Fruit fly (Drosophila melanogaster): ENCODE measurements around the gene CG31673.
A peak's percentile ranks its signal among the peaks of the same experiment; 100 is the strongest.

CG31673 gene

DNA sequence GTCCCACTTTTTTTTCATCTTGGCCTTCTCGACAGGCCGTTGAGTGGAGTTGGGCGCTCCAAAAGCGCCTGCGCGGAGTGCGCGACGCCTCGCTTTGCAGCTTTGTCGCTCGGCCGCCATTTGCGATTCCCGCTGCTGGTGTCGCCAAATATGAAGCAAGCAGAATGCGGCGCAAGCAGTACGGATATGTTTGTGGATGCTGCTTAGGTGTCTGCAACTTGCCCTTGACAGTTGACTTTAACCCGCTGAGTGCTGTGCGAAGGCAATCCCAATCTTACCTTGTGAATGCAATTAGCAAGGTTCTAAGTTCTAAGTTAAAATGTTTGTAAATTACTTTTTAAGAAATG, 7.4 kb upstream of the CG31673 start (continued):
- TF ChIP-seq Gug (GFP tag; IDR thresholded peaks at IDR 0.05) (no peak), Hr4 (GFP tag; optimal IDR thresholded peaks at IDR 0.05) (no peak), net (GFP tag; optimal IDR thresholded peaks at IDR 0.05) (no peak), CG6792 (GFP tag; optimal IDR thresholded peaks at IDR 0.05) (no peak), fkh (GFP tag; optimal IDR thresholded peaks at IDR 0.05) (no peak), Eip93F (GFP tag; optimal IDR thresholded peaks at IDR 0.05) (no peak), CG16779 (tag; optimal IDR thresholded peaks at IDR 0.05) (no peak), Smox (GFP tag; optimal IDR thresholded peaks at IDR 0.05) (peak; percentile 10)

DNA sequence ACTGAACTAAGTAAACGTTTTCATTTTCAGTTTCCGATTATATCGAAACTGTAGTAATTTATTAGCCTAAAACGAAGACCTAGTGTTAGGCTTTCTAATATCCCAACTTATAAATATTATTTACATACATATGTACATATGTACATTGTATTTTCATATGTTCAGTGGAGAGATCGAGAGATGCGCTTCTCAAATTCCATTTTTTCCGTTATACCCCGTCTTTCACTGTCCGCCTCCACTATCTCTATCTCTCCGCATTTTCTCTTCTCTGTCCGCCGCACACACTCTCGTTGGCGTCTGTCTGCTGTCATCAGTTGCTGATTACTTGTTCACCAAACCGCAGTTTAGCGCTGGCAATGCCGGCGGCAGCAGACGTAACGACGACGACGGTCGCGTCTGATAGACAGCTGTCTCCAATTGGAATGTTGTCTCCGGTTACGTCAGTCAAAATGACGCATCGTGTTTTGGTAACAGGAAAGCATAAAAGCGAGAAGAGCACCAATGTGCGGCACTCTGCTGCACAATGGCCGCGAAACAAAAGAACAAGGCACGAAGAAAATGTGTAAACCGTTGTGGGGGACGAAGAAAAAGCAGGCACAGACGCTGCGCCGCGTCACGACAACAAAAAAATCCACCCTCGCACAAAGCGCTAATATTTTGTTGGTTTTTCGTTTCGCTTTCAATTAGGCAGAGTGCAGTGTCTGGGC, 6.8 kb upstream of the CG31673 start, which contains the start of gene CG9331:
TSS of gene CG9331 (plus strand) at position 340 of the 707 bp plus-strand sequence.
- TF ChIP-seq CG16779 (tag; optimal IDR thresholded peaks at IDR 0.05) (no peak), CG8319 (GFP tag; optimal IDR thresholded peaks at IDR 0.05) (no peak), CG34406 (GFP tag; optimal IDR thresholded peaks at IDR 0.05) (no peak), CG6276 (GFP tag; optimal IDR thresholded peaks at IDR 0.05) (no peak), OdsH (GFP tag; optimal IDR thresholded peaks at IDR 0.05) (no peak), Hr39 (GFP tag; optimal IDR thresholded peaks at IDR 0.05) (no peak), dac (GFP tag; optimal IDR thresholded peaks at IDR 0.05) (no peak), Gug (GFP tag; IDR thresholded peaks at IDR 0.05) (no peak), pdm3 (GFP tag; optimal IDR thresholded peaks at IDR 0.05) (no peak), ss (GFP tag; optimal IDR thresholded peaks at IDR 0.05) (no peak), CG8632 (GFP tag; optimal IDR thresholded peaks at IDR 0.05) (no peak), lz (GFP tag; optimal IDR thresholded peaks at IDR 0.05) (no peak), Hr4 (GFP tag; optimal IDR thresholded peaks at IDR 0.05) (no peak), svp (GFP tag) (no peak), achi (GFP tag; optimal IDR thresholded peaks at IDR 0.05) (no peak), Lpt (GFP tag; optimal IDR thresholded peaks at IDR 0.05) (no peak), vri (GFP tag; optimal IDR thresholded peaks at IDR 0.05) (peak; percentile 100), CG10669 (GFP tag; optimal IDR thresholded peaks at IDR 0.05) (no peak), CG6163 (GFP tag; IDR thresholded peaks at IDR 0.05) (peak; percentile 56; the same call in 2 of the 3 replicates), net (GFP tag; optimal IDR thresholded peaks at IDR 0.05) (no peak), CG6808 (GFP tag; optimal IDR thresholded peaks at IDR 0.05) (no peak), Eip93F (GFP tag; optimal IDR thresholded peaks at IDR 0.05) (peak; percentile 5), topi (GFP tag; optimal IDR thresholded peaks at IDR 0.05) (no peak), Sox14 (GFP tag; optimal IDR thresholded peaks at IDR 0.05) (peak; percentile 85), salr (GFP tag; optimal IDR thresholded peaks at IDR 0.05) (no peak), Eip75B (GFP tag; optimal IDR thresholded peaks at IDR 0.05) (no peak), Eip78C (GFP tag) (peak; percentile 81), CG32006 (GFP tag; optimal IDR thresholded peaks at IDR 0.05) (no peak), CG3919 (GFP tag; optimal IDR thresholded peaks at IDR 0.05) (no peak), Sox102F (GFP tag; optimal IDR thresholded peaks at IDR 0.05) (peak; percentile 39), CG3032 (tag; optimal IDR thresholded peaks at IDR 0.05) (no peak), CG10631 (GFP tag; optimal IDR thresholded peaks at IDR 0.05) (peak; percentile 39), acj6 (GFP tag; optimal IDR thresholded peaks at IDR 0.05) (no peak), CG6792 (GFP tag; optimal IDR thresholded peaks at IDR 0.05) (no peak), CG11762 (GFP tag; optimal IDR thresholded peaks at IDR 0.05; ENCODE audit: insufficient read depth) (no peak), fkh (GFP tag; optimal IDR thresholded peaks at IDR 0.05) (no peak), CG15336 (GFP tag; IDR thresholded peaks at IDR 0.05) (peak; percentile 9; the same call in 1 of the 2 replicates), spab (GFP tag; optimal IDR thresholded peaks at IDR 0.05) (no peak), eg (GFP tag; IDR thresholded peaks at IDR 0.05) (no peak; the same call in 2 of the 3 replicates), CG4318 (GFP tag; optimal IDR thresholded peaks at IDR 0.05) (no peak), Blimp-1 (GFP tag; optimal IDR thresholded peaks at IDR 0.05) (peak; percentile 59), Sox15 (GFP tag; optimal IDR thresholded peaks at IDR 0.05) (no peak), CG1621 (tag; optimal IDR thresholded peaks at IDR 0.05) (peak; percentile 42), CG7368 (GFP tag; optimal IDR thresholded peaks at IDR 0.05) (no peak), Hr38 (GFP tag; optimal IDR thresholded peaks at IDR 0.05) (no peak), dsx (GFP tag; optimal IDR thresholded peaks at IDR 0.05; ENCODE audit: poor library complexity, severe bottlenecking) (no peak), CG6854 (GFP tag; optimal IDR thresholded peaks at IDR 0.05) (no peak)
